Worm (Caenorhabditis elegans): Measurements from ENCODE around the gene nspb-6.

The nspb-6 gene

DNA sequence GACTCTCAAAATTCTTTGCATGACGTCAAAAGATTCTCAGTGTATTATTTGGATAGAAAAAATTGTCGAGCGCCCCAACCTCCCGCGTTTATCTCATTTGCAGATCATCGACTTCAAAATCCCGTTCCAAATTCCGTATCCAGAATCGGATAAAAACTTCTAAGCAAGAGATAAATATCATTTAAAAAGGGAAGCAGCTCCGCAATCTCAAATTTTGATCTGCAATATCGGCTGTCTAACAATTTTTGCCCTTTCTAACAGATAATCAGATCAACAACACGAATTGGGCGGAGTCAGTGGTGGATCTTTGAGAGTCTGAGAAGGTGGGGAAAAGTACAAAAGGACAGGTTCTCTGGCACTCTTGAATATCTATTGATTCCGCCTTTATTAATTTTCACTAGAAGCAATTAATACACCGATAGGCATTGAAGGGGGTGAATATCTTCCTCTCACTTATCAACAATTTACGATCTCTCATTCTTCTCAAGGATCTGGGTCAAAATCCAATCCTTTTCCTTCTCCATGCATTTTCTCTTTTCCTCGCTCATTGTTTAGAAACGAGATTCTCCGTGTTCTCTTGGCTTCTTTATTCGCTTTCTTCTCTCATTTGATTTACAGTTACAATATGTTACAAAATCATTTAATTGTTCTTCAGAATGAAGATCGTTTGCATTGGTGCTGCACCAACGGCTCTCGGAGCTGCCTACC is 10.0 kb upstream of the nspb-6 start, which contains the start of gene glf-1:
Gene glf-1, plus strand, starts transcription at position 656 of the 708 bp plus-strand sequence.
- no peak for TF ChIP-seq unc-62 (GFP tag; optimal IDR thresholded peaks at IDR 0.05)

DNA sequence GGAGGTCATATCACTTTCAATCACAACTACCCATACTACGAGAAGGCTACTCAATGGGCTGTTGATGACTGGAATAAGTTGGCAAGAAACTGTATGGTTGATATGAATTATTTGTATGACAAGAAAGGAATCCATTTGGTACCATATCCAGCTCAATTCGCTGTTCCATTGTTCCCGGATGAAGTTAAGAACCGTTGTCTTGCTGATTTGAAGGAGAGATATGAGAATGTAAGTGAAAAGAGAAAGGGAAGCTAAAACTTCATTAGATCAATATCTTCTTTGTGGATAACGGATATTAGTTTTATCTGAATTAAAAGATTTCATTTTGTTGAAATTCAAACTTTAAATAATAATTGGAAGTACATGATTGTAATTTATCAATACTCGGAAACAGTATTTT is 8.7 kb upstream of the nspb-6 start:
- no peak for TF ChIP-seq unc-62 (GFP tag; optimal IDR thresholded peaks at IDR 0.05)

DNA sequence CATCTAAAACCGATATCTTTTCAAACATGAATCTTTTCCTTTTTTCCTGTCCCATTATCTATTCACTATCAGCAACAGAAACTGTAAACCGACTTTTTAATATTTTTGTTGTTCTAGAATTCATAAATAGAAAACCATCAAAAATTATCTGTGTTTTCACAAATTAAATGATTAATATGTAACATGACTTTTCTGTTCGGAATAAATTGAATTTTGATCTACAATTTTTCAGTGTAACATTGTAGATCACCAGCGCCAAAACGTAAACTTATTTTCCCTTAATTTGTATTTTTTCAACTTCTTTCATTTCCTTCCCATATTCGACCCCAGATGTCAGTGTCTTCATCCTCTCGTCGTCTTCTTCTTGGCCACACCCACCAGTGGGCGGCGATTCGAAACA is 4.0 kb upstream of the nspb-6 start, which contains the start of gene H04M03.3:
Gene H04M03.3, plus strand, starts transcription at position 301 of the 400 bp plus-strand sequence.
- no peak for TF ChIP-seq unc-62 (GFP tag; optimal IDR thresholded peaks at IDR 0.05)

DNA sequence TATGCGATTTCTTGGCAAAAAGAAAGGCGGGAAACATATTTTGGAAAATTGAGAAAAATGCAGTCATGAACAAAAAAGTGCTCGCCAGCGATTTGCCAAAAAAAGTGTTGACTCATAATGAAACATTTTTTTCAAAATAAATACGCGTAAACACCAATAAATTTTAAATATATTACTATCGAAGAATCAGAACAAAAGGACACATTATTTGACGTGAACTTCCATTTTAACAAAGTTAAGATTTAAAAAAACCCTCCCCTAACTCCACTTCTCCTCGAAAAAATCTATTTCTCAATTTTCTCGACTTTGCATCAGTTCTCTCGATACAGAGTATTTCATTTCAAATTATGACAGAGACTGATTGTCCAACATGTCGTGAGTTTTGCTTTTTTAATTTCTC is 1.1 kb downstream of the nspb-6 start, which contains the start of gene pck-3:
Gene pck-3, plus strand, starts transcription at position 301 of the 400 bp plus-strand sequence.
- no peak for TF ChIP-seq unc-62 (GFP tag; optimal IDR thresholded peaks at IDR 0.05)

DNA sequence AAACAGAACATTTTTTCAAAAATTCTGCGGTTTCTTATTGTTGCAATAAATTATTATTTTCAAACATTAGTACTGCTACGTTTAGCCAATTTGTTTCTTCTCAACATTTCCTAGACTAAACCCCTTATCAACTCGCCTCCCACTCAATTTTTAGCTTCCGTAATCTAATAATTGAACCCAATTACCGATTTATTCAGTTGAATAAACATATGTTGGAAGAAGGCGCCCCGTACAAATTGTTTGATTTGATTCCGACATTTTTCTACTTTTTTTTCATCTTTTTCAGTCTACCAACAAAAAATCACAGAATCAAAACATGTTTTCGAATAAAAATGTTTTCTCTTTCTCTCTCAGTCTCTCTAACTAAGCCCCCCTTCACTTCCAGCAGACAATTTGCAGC is 7.4 kb downstream of the nspb-6 start:
- no peak for TF ChIP-seq unc-62 (GFP tag; optimal IDR thresholded peaks at IDR 0.05)

DNA sequence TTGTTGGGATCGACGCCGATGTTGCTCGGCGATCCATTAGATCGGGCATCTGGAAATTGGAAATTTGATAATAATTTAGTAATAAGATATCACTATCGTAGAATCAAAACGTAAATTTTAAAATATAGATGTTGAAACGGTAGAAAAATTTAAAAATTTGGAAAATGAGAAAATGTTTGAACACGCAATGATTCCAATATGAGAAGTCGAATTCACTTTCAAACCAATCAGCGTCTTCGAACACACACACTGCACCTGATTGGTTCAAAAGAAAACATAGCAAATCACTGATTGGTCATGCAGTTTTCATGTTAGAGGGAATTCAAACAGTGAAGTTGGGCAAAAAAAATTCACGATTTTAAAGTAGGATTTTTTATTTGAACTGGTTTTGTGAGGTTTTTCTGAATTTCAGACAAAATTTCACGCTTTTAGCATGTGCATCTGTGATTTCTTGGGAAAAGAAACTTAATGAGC is 8.1 kb downstream of the nspb-6 start, which contains the start of gene H04M03.12:
Gene H04M03.12, minus strand, starts transcription at position 51 of the 474 bp plus-strand sequence.
- TF ChIP-seq unc-62 (GFP tag; optimal IDR thresholded peaks at IDR 0.05): no peak

DNA sequence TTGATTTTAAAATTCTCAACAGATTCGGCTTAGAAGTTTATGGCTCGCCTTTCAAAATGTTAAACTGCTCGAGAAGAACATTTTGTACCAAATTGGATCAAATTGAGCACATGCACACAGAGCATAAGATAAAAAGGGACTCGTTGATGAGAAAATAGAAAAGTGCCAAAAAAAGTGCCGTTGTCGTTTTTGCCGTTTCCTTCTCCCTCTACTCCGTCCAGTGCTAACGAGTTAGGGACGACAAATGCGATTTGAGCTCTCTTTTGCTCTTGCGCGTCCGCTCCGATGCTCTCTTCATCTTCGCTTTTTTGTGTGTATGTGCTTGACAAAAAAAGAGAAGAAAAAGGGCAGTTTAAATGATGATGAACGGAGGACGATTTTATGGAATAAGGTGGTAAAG is 19.9 kb downstream of the nspb-6 start:
- no peak for TF ChIP-seq unc-62 (GFP tag; optimal IDR thresholded peaks at IDR 0.05)

DNA sequence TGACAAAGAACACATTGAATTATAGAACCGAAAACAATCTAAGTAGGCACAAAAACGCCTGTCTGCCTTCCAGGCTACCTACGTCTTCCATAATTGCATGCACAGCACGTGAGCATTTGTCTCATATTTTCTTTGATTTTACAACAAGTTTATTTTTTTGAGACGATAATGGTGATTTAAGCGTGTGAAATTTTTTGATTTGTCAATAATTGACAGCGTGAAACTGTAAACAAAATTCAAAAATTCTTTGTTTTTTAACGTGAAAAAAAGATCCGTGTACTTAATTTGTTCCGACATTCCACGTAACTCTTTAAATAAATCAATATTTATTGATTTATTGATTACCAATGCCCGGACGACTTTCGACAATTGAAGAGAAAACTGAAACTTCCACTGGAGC is 21.7 kb downstream of the nspb-6 start, which contains the start of gene dhhc-13:
Gene dhhc-13, plus strand, starts transcription at position 301 of the 400 bp plus-strand sequence.
- no peak for TF ChIP-seq unc-62 (GFP tag; optimal IDR thresholded peaks at IDR 0.05)

DNA sequence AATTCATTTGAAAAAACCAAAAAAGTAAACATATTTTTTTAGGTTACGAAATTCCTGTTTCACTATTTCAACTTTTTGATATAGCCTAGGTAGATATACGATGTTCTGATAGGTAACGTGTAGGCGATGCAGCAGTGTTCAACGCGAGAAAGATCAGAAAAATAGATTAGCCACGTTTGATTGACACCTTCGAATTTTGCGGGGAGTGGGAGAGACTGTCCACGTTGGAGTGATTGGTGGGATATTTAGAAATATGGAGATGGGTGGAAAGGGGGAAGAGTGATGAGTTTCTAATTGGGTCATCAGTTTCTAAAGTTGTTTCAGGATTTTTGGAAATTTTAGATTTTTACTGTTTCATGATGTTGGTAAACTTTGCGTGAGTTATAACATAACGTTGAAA is 27.8 kb downstream of the nspb-6 start:
- TF ChIP-seq unc-62 (GFP tag; optimal IDR thresholded peaks at IDR 0.05): no peak

DNA sequence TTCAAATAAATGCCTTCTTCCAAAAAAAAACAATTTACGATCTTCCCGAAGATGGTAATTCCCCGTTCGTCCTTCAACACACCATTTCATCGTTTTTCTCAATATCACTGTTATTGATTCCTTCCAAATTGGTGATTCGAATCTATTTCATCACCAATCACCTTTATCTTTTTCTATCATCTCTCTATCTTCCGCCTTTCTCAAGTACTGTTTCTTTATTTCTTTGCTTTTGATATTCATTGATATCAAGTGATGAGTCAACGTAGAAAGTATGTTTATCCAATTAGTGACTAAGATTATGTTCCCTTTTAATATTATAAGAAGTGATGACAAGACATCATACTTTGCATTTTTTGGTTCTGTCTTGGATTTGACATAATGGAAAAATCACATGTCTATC is 29.0 kb downstream of the nspb-6 start:
- no peak for TF ChIP-seq unc-62 (GFP tag; optimal IDR thresholded peaks at IDR 0.05)

DNA sequence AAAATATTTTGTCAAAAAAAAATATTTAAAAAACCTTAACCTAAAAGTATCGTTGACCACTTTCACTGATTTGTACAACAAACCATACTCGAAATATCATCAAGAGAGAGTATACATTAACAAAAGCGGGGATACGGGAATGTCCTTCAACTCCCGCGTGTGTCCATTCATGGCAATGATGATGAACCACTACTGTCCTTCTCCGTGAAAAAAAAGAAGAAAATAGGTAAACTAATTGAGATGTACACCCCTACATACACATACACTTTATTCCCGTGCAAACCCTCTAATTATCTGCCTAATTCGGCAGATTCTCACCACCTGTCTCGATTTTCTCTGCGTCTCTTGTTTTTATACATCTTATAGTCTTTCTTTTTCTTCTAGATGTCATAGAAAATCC is 31.4 kb downstream of the nspb-6 start:
- no peak for TF ChIP-seq unc-62 (GFP tag; optimal IDR thresholded peaks at IDR 0.05)

DNA sequence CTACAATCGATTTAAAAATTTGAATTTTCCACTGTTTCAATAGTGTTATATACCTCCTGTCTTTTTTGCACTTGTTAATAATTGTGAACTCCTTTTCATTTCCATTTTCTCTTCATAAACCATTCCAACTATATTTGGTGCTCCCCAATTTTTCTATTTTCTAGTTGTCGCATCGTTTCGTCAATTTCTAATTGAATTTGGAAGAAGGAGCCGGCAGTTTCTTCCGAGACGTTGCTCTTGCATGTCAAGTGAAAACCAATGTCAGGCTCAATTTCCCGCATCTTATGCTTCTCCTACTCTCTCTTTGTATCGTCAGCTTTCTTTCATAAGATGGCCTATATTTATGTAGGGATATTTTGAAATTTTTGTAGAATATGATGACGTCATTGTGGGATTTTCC is 32.5 kb downstream of the nspb-6 start:
- TF ChIP-seq unc-62 (GFP tag; optimal IDR thresholded peaks at IDR 0.05): no peak

DNA sequence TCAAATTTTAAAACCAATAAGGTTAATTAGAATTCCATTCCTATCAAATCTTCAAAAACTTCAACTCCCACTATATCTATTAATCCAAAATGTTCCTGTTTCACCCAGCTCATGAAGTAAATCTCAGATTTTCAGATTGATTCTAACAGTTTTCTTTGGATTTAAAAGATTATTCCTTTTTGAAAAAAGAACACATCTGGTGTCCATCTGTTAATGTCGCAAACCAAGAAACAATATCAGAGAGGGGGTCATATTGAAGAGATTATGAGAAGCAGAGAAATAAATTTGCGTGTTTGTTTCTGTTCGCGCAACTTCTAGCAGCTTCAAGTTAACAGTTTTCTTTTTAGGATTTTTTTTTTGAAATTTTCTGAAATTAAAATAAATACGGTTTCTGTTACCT is 33.7 kb downstream of the nspb-6 start:
- no peak for TF ChIP-seq unc-62 (GFP tag; optimal IDR thresholded peaks at IDR 0.05)

DNA sequence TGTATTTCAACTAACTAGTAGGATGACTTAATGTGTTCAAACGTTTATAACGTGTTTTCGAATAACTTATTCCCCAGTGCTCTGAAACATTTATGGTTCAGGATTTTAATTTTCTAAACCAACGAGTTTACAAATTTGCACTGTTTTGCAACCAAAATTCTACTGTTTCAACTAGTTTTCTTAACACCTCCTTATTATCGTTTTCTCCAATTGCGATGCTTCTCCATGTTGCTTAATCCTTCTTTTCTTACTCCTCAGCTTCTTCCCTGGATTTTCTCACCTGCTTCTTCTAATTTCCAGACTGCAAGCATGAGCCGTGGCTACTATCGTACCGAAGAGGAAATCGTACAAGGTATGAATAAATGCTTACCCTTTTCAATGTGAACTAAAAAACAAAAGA is 35.1 kb downstream of the nspb-6 start, which contains the start of gene lin-33:
Gene lin-33, plus strand, starts transcription at position 301 of the 400 bp plus-strand sequence.
- TF ChIP-seq unc-62 (GFP tag; optimal IDR thresholded peaks at IDR 0.05): no peak

DNA sequence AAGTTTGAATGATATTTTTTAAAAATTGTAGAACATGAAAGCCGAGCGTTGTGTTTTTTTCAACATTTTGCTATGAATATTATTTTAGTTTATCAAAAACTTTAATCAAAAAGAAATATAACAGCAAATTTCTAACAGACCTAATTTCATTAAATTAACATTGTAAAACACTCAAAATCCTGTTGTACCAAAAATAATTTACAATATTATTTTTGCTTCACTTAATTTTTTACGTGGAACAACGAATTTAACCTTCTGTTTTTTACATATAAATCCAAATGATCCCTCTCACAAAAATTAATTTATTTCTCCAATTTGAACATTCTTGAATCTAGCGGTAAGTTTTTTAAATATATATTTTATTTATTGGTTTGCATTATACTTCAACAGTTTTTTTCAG is 38.8 kb downstream of the nspb-6 start, which contains the start of gene H32C10.1:
Gene H32C10.1, plus strand, starts transcription at position 301 of the 400 bp plus-strand sequence.
- no peak for TF ChIP-seq unc-62 (GFP tag; optimal IDR thresholded peaks at IDR 0.05)

DNA sequence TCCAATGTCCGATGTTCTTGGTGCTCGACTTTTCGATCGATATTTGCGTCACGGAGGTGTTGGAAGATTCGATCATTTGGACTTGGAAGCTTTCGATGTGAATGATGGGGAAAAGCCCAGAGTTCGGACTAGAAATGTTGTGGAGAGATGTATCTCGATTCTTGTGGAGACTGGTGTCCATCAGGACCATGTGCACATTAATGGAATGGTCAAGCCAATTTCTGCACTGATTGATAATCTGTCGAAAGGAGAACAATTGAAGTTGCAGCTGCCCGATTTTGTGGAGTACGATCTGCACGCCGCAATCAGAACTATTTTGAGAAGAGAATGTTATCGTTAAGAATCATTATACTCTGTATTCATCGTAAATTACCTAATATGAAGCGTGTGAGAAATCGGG is 41.8 kb downstream of the nspb-6 start:
- TF ChIP-seq unc-62 (GFP tag; optimal IDR thresholded peaks at IDR 0.05): no peak

DNA sequence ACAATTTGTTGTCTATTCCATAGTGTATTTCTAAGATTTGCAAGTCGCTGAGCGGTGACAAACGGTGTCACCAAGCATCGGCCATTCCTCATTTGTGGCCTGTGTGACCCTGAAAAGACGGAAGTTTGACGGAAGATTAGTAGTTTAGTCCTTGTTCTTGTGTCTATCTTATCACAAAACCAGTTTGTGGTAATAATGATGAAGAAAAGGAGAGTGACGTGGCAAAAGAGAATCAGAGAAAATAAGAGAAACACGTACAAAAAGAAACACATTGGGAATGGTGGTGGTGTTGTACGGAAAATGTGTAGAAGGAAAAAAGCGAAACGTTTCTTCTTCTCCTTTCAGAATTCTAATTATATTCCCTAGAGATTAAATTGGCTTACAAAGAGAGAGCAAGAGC is 43.8 kb downstream of the nspb-6 start, which contains the start of gene mcu-1:
Gene mcu-1, minus strand, starts transcription at position 109 of the 400 bp plus-strand sequence.
- no peak for TF ChIP-seq unc-62 (GFP tag; optimal IDR thresholded peaks at IDR 0.05)
